Fruit fly (Drosophila melanogaster) whole organism, embryonic: Measurements from ENCODE around the gene Acp29AB.

ENCODE experiments used
- Antp ChIP-seq: fragments of 200-800 bp; sonication (Bioruptor generic); optimal IDR thresholded peaks from 3 replicates; lab custom pipeline; 2016; ENCODE audit warnings: missing biosample characterization, missing genetic modification characterization
- Atf-2 ChIP-seq: fragments of 200-800 bp; sonication (Bioruptor generic); optimal IDR thresholded peaks from 2 replicates; lab custom pipeline; 2016; ENCODE audit warnings: missing biosample characterization, missing genetic modification characterization
- Atf6 ChIP-seq: fragments of 200-800 bp; sonication (Bioruptor generic); IDR thresholded peaks from 2 replicates; pipeline ENCODE4 v1.3.6; 2022; ENCODE audit warnings: missing biosample characterization, missing genetic modification characterization
- CG10543 ChIP-seq: fragments of 200-800 bp; sonication (Bioruptor generic); optimal IDR thresholded peaks from 3 replicates; lab custom pipeline; 2017; ENCODE audit warnings: missing biosample characterization, mild to moderate bottlenecking, missing genetic modification characterization, moderate library complexity
- CG10979 ChIP-seq: fragments of 200-800 bp; sonication (Bioruptor generic); optimal IDR thresholded peaks from 2 replicates; lab custom pipeline; 2018; ENCODE audit warnings: missing biosample characterization, mild to moderate bottlenecking, missing genetic modification characterization, moderate library complexity
- CG11695 ChIP-seq: fragments of 200-800 bp; sonication (Bioruptor generic); IDR thresholded peaks from 3 replicates; pipeline ENCODE4 v1.3.6; 2022; ENCODE audit warnings: missing biosample characterization, missing genetic modification characterization
- CG17361 ChIP-seq: fragments of 200-800 bp; sonication (Bioruptor generic); IDR thresholded peaks from 3 replicates; pipeline ENCODE4 v1.3.6; 2022; ENCODE audit warnings: missing biosample characterization, missing genetic modification characterization
- CG17568 ChIP-seq: fragments of 200-800 bp; sonication (Bioruptor generic); optimal IDR thresholded peaks from 2 replicates; lab custom pipeline; 2018; ENCODE audit warnings: missing biosample characterization, mild to moderate bottlenecking, missing genetic modification characterization, moderate library complexity
- CG17829 ChIP-seq: fragments of 200-800 bp; optimal IDR thresholded peaks from 2 replicates; lab custom pipeline; 2019; ENCODE audit warnings: missing biosample characterization, mild to moderate bottlenecking, missing genetic modification characterization, moderate library complexity
- CG2116 ChIP-seq: fragments of 200-800 bp; sonication (Bioruptor generic); optimal IDR thresholded peaks from 3 replicates; lab custom pipeline; 2018; ENCODE audit warnings: missing biosample characterization, mild to moderate bottlenecking, missing genetic modification characterization
- CG2199 ChIP-seq: fragments of 200-800 bp; sonication (Bioruptor generic); IDR thresholded peaks from 3 replicates; pipeline ENCODE4 v1.3.6; 2022; ENCODE audit warnings: missing biosample characterization, missing genetic modification characterization
- CG2678 ChIP-seq: fragments of 200-800 bp; sonication (Bioruptor generic); optimal IDR thresholded peaks from 3 replicates; lab custom pipeline; 2019; ENCODE audit warnings: missing biosample characterization, mild to moderate bottlenecking, missing genetic modification characterization, moderate library complexity
- CG31224 ChIP-seq: fragments of 200-800 bp; sonication (Bioruptor generic); IDR thresholded peaks from 2 replicates; pipeline ENCODE4 v1.3.6; 2022; ENCODE audit warnings: missing biosample characterization, missing genetic modification characterization
- CG34224 ChIP-seq: fragments of 200-800 bp; sonication (Bioruptor generic); IDR thresholded peaks from 3 replicates; pipeline ENCODE4 v1.3.6; 2022; ENCODE audit warnings: missing biosample characterization, missing genetic modification characterization; ENCODE audit not compliant: partially characterized antibody
- CG8765 ChIP-seq: fragments of 200-800 bp; sonication (Bioruptor generic); IDR thresholded peaks from 2 replicates; pipeline ENCODE4 v1.3.6; 2022; ENCODE audit warnings: missing biosample characterization, missing genetic modification characterization
- CG9609 ChIP-seq: fragments of 200-800 bp; sonication (Bioruptor generic); optimal IDR thresholded peaks from 3 replicates; lab custom pipeline; 2016; ENCODE audit warnings: missing biosample characterization, missing genetic modification characterization
- CG9876 ChIP-seq: fragments of 200-800 bp; sonication (Bioruptor generic); optimal IDR thresholded peaks from 2 replicates; lab custom pipeline; 2016; ENCODE audit warnings: missing biosample characterization, missing genetic modification characterization
- CkIIα-i1 ChIP-seq: fragments of 200-800 bp; sonication (Bioruptor generic); IDR thresholded peaks from 2 replicates; pipeline ENCODE4 v1.3.6; 2022; ENCODE audit warnings: missing biosample characterization, missing genetic modification characterization
- CoRest ChIP-seq: fragments of 200-800 bp; sonication (Bioruptor generic); optimal IDR thresholded peaks from 3 replicates; lab custom pipeline; 2018; ENCODE audit warnings: missing biosample characterization, mild to moderate bottlenecking, missing genetic modification characterization, moderate library complexity
- D ChIP-seq, 2 experiments: fragments of 200-800 bp in 1 of 2; fragments of >200 bp in 1 of 2; sonication (Bioruptor generic) in 1 of 2; optimal IDR thresholded peaks; 2 replicates in 1 of 2; 3 replicates in 1 of 2; lab custom pipeline; 2017; ENCODE audit warnings: mild to moderate bottlenecking in 1 of 2, missing biosample characterization in 1 of 2, missing genetic modification characterization in 1 of 2, missing genetic modification reagents in 1 of 2
- D19B ChIP-seq: fragments of 200-800 bp; sonication (Bioruptor generic); optimal IDR thresholded peaks from 2 replicates; lab custom pipeline; 2017; ENCODE audit warnings: missing biosample characterization, mild to moderate bottlenecking, missing genetic modification characterization
- Dip3 ChIP-seq: fragments of 200-800 bp; sonication (Bioruptor generic); optimal IDR thresholded peaks from 3 replicates; lab custom pipeline; 2016; ENCODE audit warnings: missing biosample characterization, missing genetic modification characterization
- Dp ChIP-seq: fragments of 200-800 bp; sonication (Bioruptor generic); optimal IDR thresholded peaks from 2 replicates; lab custom pipeline; 2018; ENCODE audit warnings: missing biosample characterization, mild to moderate bottlenecking, missing genetic modification characterization, moderate library complexity
- Ets97D ChIP-seq: fragments of 200-800 bp; sonication (Bioruptor generic); optimal IDR thresholded peaks from 3 replicates; lab custom pipeline; 2016; ENCODE audit warnings: missing biosample characterization, missing genetic modification characterization
- Fer3 ChIP-seq: fragments of 200-800 bp; sonication (Bioruptor generic); optimal IDR thresholded peaks from 2 replicates; lab custom pipeline; 2018; ENCODE audit warnings: missing biosample characterization, mild to moderate bottlenecking, missing genetic modification characterization, moderate library complexity
- Lim3 ChIP-seq: fragments of 200-800 bp; sonication (Bioruptor generic); IDR thresholded peaks from 2 replicates; pipeline ENCODE4 v1.3.6; 2022; ENCODE audit warnings: missing biosample characterization, missing genetic modification characterization
- Nf-YB ChIP-seq: fragments of 200-800 bp; sonication (Bioruptor generic); optimal IDR thresholded peaks from 3 replicates; lab custom pipeline; 2019; ENCODE audit warnings: missing biosample characterization, mild to moderate bottlenecking, missing genetic modification characterization, moderate library complexity
- Oaz ChIP-seq: fragments of 200-800 bp; sonication (Bioruptor generic); IDR thresholded peaks from 2 replicates; pipeline ENCODE4 v1.3.6; 2022; ENCODE audit warnings: missing biosample characterization, missing genetic modification characterization
- Rfx ChIP-seq: fragments of 200-800 bp; sonication (Bioruptor generic); IDR thresholded peaks from 2 replicates; pipeline ENCODE4 v1.3.6; 2022; ENCODE audit warnings: missing biosample characterization, missing genetic modification characterization
- ab ChIP-seq: fragments of 200-800 bp; sonication (Bioruptor generic); optimal IDR thresholded peaks from 2 replicates; lab custom pipeline; 2016; ENCODE audit warnings: missing biosample characterization, missing genetic modification characterization
- bcd ChIP-seq: fragments of 200-800 bp; sonication (Bioruptor generic); optimal IDR thresholded peaks from 2 replicates; lab custom pipeline; 2017; ENCODE audit warnings: missing biosample characterization, mild to moderate bottlenecking, missing genetic modification characterization
- br ChIP-seq: fragments of >200 bp; optimal IDR thresholded peaks from 2 replicates; lab custom pipeline; 2017
- chm ChIP-seq: fragments of 200-800 bp; sonication (Bioruptor generic); IDR thresholded peaks from 2 replicates; pipeline ENCODE4 v1.3.6; 2022; ENCODE audit warnings: missing biosample characterization, missing genetic modification characterization
- danr ChIP-seq: fragments of 200-800 bp; sonication (Bioruptor generic); IDR thresholded peaks from 2 replicates; pipeline ENCODE4 v1.3.6; 2022; ENCODE audit warnings: missing biosample characterization, missing genetic modification characterization
- dati ChIP-seq: fragments of 200-800 bp; sonication (Bioruptor generic); IDR thresholded peaks from 2 replicates; pipeline ENCODE4 v1.3.6; 2022; ENCODE audit warnings: missing biosample characterization, missing genetic modification characterization
- ems ChIP-seq: fragments of 200-800 bp; sonication (Bioruptor generic); optimal IDR thresholded peaks from 3 replicates; lab custom pipeline; 2016; ENCODE audit warnings: missing biosample characterization, missing genetic modification characterization
- ewg ChIP-seq: fragments of 200-800 bp; sonication (Bioruptor generic); optimal IDR thresholded peaks from 3 replicates; lab custom pipeline; 2017; ENCODE audit warnings: mild to moderate bottlenecking, missing biosample characterization, missing genetic modification reagents, missing genetic modification characterization
- gce ChIP-seq: fragments of 200-800 bp; sonication (Bioruptor generic); IDR thresholded peaks from 3 replicates; pipeline ENCODE4 v1.3.6; 2022; ENCODE audit warnings: missing biosample characterization, missing genetic modification characterization
- hbn ChIP-seq: fragments of 200-800 bp; sonication (Bioruptor generic); IDR thresholded peaks from 2 replicates; pipeline ENCODE4 v1.3.6; 2022; ENCODE audit warnings: missing biosample characterization, missing genetic modification characterization; ENCODE audit not compliant: partially characterized antibody
- klu ChIP-seq: fragments of 200-800 bp; sonication (Bioruptor generic); IDR thresholded peaks from 2 replicates; pipeline ENCODE4 v1.3.6; 2022; ENCODE audit warnings: missing biosample characterization, missing genetic modification characterization
- kni ChIP-seq: fragments of 200-800 bp; sonication (Bioruptor generic); optimal IDR thresholded peaks from 3 replicates; lab custom pipeline; 2017; ENCODE audit warnings: mild to moderate bottlenecking, missing biosample characterization, missing genetic modification reagents, missing genetic modification characterization
- nerfin-1 ChIP-seq: fragments of 200-800 bp; sonication (Bioruptor generic); optimal IDR thresholded peaks from 3 replicates; lab custom pipeline; 2019; ENCODE audit warnings: missing biosample characterization, mild to moderate bottlenecking, missing genetic modification characterization, moderate library complexity
- otp ChIP-seq: fragments of 200-800 bp; sonication (Bioruptor generic); IDR thresholded peaks from 3 replicates; pipeline ENCODE4, ENCODE4 v1.3.6; 2022; ENCODE audit warnings: missing biosample characterization, missing genetic modification characterization
- pzg ChIP-seq: fragments of 200-800 bp; sonication (Bioruptor generic); optimal IDR thresholded peaks from 3 replicates; lab custom pipeline; 2018; ENCODE audit warnings: missing biosample characterization, mild to moderate bottlenecking, missing genetic modification characterization, moderate library complexity
- sd ChIP-seq: fragments of 200-800 bp; sonication (Bioruptor generic); optimal IDR thresholded peaks from 3 replicates; lab custom pipeline; 2018; ENCODE audit warnings: missing biosample characterization, mild to moderate bottlenecking, missing genetic modification characterization, moderate library complexity
- slp2 ChIP-seq: fragments of 200-800 bp; sonication (Bioruptor generic); optimal IDR thresholded peaks from 2 replicates; lab custom pipeline; 2016; ENCODE audit warnings: missing biosample characterization, missing genetic modification characterization
- ssp ChIP-seq: fragments of 200-800 bp; sonication (Bioruptor generic); IDR thresholded peaks from 2 replicates; pipeline ENCODE4 v1.3.6; 2022; ENCODE audit warnings: missing biosample characterization, missing genetic modification characterization
- wdn ChIP-seq: fragments of 200-800 bp; sonication (Bioruptor generic); IDR thresholded peaks from 2 replicates; pipeline ENCODE4 v1.3.6; 2022; ENCODE audit warnings: missing biosample characterization, missing genetic modification characterization

Acp29AB gene

dm6 chr2L:8417562-8417961 is 24.5 kb upstream of the Acp29AB start:
- TF ChIP-seq CG8765 (no peak), CG34224 (GFP tag; lab: Robert Waterston, UW) (no peak), CG2199 (GFP tag; lab: Robert Waterston, UW) (0 out of 3 replicates have a peak, but pooled peaks have one; percentile 8)

DNA sequence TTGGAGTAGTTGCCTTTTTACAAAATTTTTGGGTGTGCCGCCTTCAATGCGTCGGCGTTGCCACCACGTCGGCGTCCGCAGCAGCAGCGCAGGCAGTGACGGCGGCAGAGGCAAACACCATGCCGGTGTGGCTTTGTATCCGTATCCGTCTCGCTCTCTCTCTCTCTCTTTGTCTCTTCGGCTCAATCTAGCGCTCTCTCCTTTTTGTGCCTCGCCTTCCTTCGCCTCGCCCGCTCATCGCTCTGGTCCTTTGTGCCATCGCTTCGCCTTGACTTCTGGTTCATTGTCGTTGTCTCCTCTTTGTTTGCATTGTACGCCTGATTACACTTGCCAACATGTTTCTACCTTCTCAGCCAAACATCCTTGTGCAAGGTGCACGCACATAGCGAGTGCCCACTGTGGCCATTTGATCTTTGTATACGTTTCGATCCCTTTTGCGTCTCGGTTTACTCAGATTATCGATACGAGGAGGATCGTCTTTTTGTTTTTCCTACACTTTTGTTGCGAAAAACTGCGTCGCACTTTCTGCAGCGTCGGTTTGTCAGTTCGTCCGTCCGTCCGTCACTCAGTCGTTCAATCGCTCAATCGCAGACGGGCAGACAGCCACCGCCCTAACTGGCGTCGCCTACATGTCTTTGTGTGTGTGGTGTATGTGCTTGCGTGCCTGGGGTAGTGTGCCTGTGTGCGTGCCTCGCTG is 23.5 kb upstream of the Acp29AB start:
- TF ChIP-seq CG2116 (GFP tag; lab: Kevin White, UChicago) (peak; percentile 14), dati (GFP tag; lab: Robert Waterston, UW) (no peak), CG2678 (no peak), CG11695 (no peak), CG31224 (GFP tag; lab: Robert Waterston, UW) (no peak), ssp (no peak), CG17829 (tag; lab: Kevin White, UChicago) (no peak), nerfin-1 (peak; percentile 2), Atf6 (peak; percentile 58; the same call in 1 of the 2 replicates), Atf-2 (GFP tag; lab: Kevin White, UChicago) (no peak), Dp (peak; percentile 35), br (lab: Kevin White, UChicago) (no peak), CG10543 (GFP tag; lab: Kevin White, UChicago) (peak; percentile 26), Lim3 (GFP tag; lab: Robert Waterston, UW) (no peak), Ets97D (GFP tag; lab: Kevin White, UChicago) (peak; percentile 4), bcd (no peak), D19B (no peak), Fer3 (tag; lab: Kevin White, UChicago) (no peak), ab (no peak), kni (GFP tag; lab: Kevin White, UChicago) (peak; percentile 40), Antp (GFP tag; lab: Kevin White, UChicago) (peak; percentile 9), slp2 (GFP tag; lab: Kevin White, UChicago) (no peak), CG9609 (peak; percentile 25), CoRest (tag; lab: Kevin White, UChicago) (no peak), Nf-YB (GFP tag; lab: Kevin White, UChicago) (no peak), Oaz (GFP tag; lab: Robert Waterston, UW) (no peak), CkIIα-i1 (GFP tag; lab: Robert Waterston, UW) (no peak), gce (0 out of 3 replicates have a peak, but pooled peaks have one; percentile 39), CG17361 (no peak; the same call in 2 of the 3 replicates), ewg (GFP tag; lab: Kevin White, UChicago) (peak; percentile 30), ems (no peak), Dip3 (GFP tag; lab: Kevin White, UChicago) (no peak), CG10979 (tag; lab: Kevin White, UChicago) (no peak), CG9876 (GFP tag; lab: Kevin White, UChicago) (no peak), sd (tag; lab: Kevin White, UChicago) (no peak), danr (GFP tag; lab: Robert Waterston, UW) (no peak), Rfx (no peak), pzg (peak; percentile 11), hbn (GFP tag; lab: Robert Waterston, UW) (0 out of 2 replicates have a peak, but pooled peaks have one; percentile 15), wdn (no peak), otp (peak; percentile 36; the same call in 1 of the 3 replicates), chm (GFP tag; lab: Robert Waterston, UW) (peak; percentile 47), klu (GFP tag; lab: Robert Waterston, UW) (no peak), CG17568 (GFP tag; lab: Kevin White, UChicago) (no peak), D (optimal IDR thresholded peaks at IDR 0.05; lab: Kevin White, UChicago) (peak; percentile 99), D (GFP tag; optimal IDR thresholded peaks at IDR 0.05; lab: Kevin White, UChicago) (peak; percentile 23)
